Worm (Caenorhabditis elegans) whole organism, L2 larva: ENCODE results near the gene T28F3.9.

Experiments
- F13H6.1 ChIP-seq: sonication (generic microtip); optimal IDR thresholded peaks from 2 replicates; lab custom pipeline; 2016; ENCODE audit warnings: missing genetic modification characterization, missing compliant biosample characterization
- R02D3.7 ChIP-seq: fragments of 150-350 bp; optimal IDR thresholded peaks from 2 replicates; lab custom pipeline; 2014; ENCODE audit warnings: missing biosample characterization, missing genetic modification characterization
- Y55F3AM.14 ChIP-seq: fragments of 200-800 bp; sonication (Bioruptor generic); optimal IDR thresholded peaks from 2 replicates; lab custom pipeline; 2018; ENCODE audit warnings: mild to moderate bottlenecking, missing genetic modification characterization, missing compliant biosample characterization
- ZK546.5 ChIP-seq: sonication (generic microtip); optimal IDR thresholded peaks from 2 replicates; lab custom pipeline; 2017; ENCODE audit warnings: missing biosample characterization, missing genetic modification characterization
- aly-2 ChIP-seq: fragments of 150-350 bp; optimal IDR thresholded peaks from 2 replicates; lab custom pipeline; 2014; ENCODE audit warnings: missing biosample characterization, missing genetic modification characterization
- ama-1 ChIP-seq: fragments of 150-350 bp; optimal IDR thresholded peaks from 2 replicates; lab custom pipeline; 2018; ENCODE audit warnings: inconsistent platforms
- blmp-1 ChIP-seq: sonication (generic microtip); optimal IDR thresholded peaks from 2 replicates; lab custom pipeline; 2017; ENCODE audit warnings: missing genetic modification characterization, mild to moderate bottlenecking, missing compliant biosample characterization, antibody characterized with exemption, moderate library complexity; ENCODE audit not compliant: insufficient read depth
- ceh-82 ChIP-seq: fragments of 150-350 bp; optimal IDR thresholded peaks from 2 replicates; lab custom pipeline; 2014; ENCODE audit warnings: missing biosample characterization, missing genetic modification characterization
- dmd-4 ChIP-seq: sonication (generic microtip); optimal IDR thresholded peaks from 2 replicates; lab custom pipeline; 2017; ENCODE audit warnings: missing biosample characterization, missing genetic modification characterization
- elt-1 ChIP-seq: fragments of 150-350 bp; optimal IDR thresholded peaks from 2 replicates; lab custom pipeline; 2014; ENCODE audit warnings: missing biosample characterization, missing genetic modification characterization
- elt-3 ChIP-seq: sonication (generic microtip); optimal IDR thresholded peaks from 2 replicates; lab custom pipeline; 2017; ENCODE audit warnings: missing biosample characterization, missing genetic modification characterization
- fos-1 ChIP-seq: fragments of 150-350 bp; optimal IDR thresholded peaks from 2 replicates; lab custom pipeline; 2014; ENCODE audit warnings: missing biosample characterization, missing genetic modification characterization
- lin-13 ChIP-seq: fragments of 150-350 bp; optimal IDR thresholded peaks from 2 replicates; lab custom pipeline; 2014; ENCODE audit warnings: missing biosample characterization, missing genetic modification reagents, missing genetic modification characterization
- lin-39 ChIP-seq: fragments of 150-350 bp; optimal IDR thresholded peaks from 2 replicates; lab custom pipeline; 2014; ENCODE audit warnings: missing biosample characterization, missing genetic modification reagents, missing genetic modification characterization
- lsy-2 ChIP-seq, 2 experiments: fragments of 150-350 bp in 1 of 2; sonication (generic microtip) in 1 of 2; optimal IDR thresholded peaks; 2 replicates each; lab custom pipeline; 2014 to 2017; ENCODE audit warnings: missing biosample characterization in 2 of 2, missing genetic modification characterization in 2 of 2
- mab-5 ChIP-seq: fragments of 150-350 bp; optimal IDR thresholded peaks from 2 replicates; lab custom pipeline; 2014; ENCODE audit warnings: missing biosample characterization, missing genetic modification characterization
- mbf-1 ChIP-seq: sonication (generic microtip); optimal IDR thresholded peaks from 2 replicates; lab custom pipeline; 2017; ENCODE audit warnings: missing biosample characterization, missing genetic modification characterization
- nhr-10 ChIP-seq: sonication (generic microtip); optimal IDR thresholded peaks from 2 replicates; lab custom pipeline; 2017; ENCODE audit warnings: missing biosample characterization, missing genetic modification characterization
- nhr-129 ChIP-seq: fragments of 150-350 bp; optimal IDR thresholded peaks from 2 replicates; lab custom pipeline; 2014; ENCODE audit warnings: missing biosample characterization, missing genetic modification characterization
- nhr-21 ChIP-seq: fragments of 150-350 bp; optimal IDR thresholded peaks from 2 replicates; lab custom pipeline; 2014; ENCODE audit warnings: missing biosample characterization, missing genetic modification characterization
- nhr-23 ChIP-seq: fragments of 150-350 bp; optimal IDR thresholded peaks from 2 replicates; lab custom pipeline; 2014; ENCODE audit warnings: missing biosample characterization, missing genetic modification reagents, missing genetic modification characterization
- nhr-237 ChIP-seq: fragments of 150-350 bp; optimal IDR thresholded peaks from 2 replicates; lab custom pipeline; 2014; ENCODE audit warnings: missing biosample characterization, missing genetic modification characterization
- nhr-25 ChIP-seq: fragments of 150-350 bp; sonication (generic microtip); optimal IDR thresholded peaks from 3 replicates; lab custom pipeline; 2014; ENCODE audit warnings: missing biosample characterization, missing genetic modification characterization
- nhr-77 ChIP-seq: fragments of 150-350 bp; optimal IDR thresholded peaks from 2 replicates; lab custom pipeline; 2014; ENCODE audit warnings: missing biosample characterization, missing genetic modification characterization
- peb-1 ChIP-seq: fragments of 150-350 bp; optimal IDR thresholded peaks from 2 replicates; lab custom pipeline; 2014; ENCODE audit warnings: missing biosample characterization, missing genetic modification characterization
- sem-4 ChIP-seq: fragments of 150-350 bp; optimal IDR thresholded peaks from 2 replicates; lab custom pipeline; 2014; ENCODE audit warnings: missing biosample characterization, missing genetic modification reagents, missing genetic modification characterization
- sma-3 ChIP-seq: sonication (generic microtip); optimal IDR thresholded peaks from 2 replicates; lab custom pipeline; 2016; ENCODE audit warnings: missing genetic modification reagents, missing genetic modification characterization, missing compliant biosample characterization
- snpc-4 ChIP-seq: fragments of 150-350 bp; optimal IDR thresholded peaks from 2 replicates; lab custom pipeline; 2014; ENCODE audit warnings: missing biosample characterization, missing genetic modification characterization
- unc-39 ChIP-seq: fragments of 150-350 bp; optimal IDR thresholded peaks from 2 replicates; lab custom pipeline; 2014; ENCODE audit warnings: missing biosample characterization, missing genetic modification characterization
- unc-55 ChIP-seq: fragments of 150-350 bp; sonication (generic microtip); optimal IDR thresholded peaks from 3 replicates; lab custom pipeline; 2014; ENCODE audit warnings: missing biosample characterization, missing genetic modification reagents, missing genetic modification characterization
- unc-62 ChIP-seq: fragments of 150-350 bp; optimal IDR thresholded peaks from 2 replicates; lab custom pipeline; 2014; ENCODE audit warnings: missing biosample characterization, missing genetic modification reagents, missing genetic modification characterization
- zag-1 ChIP-seq: fragments of 150-350 bp; optimal IDR thresholded peaks from 2 replicates; lab custom pipeline; 2014; ENCODE audit warnings: missing biosample characterization, missing genetic modification characterization
- ztf-1 ChIP-seq: fragments of 200-800 bp; sonication (Bioruptor generic); conservative IDR thresholded peaks from 2 replicates; pipeline ENCODE4 v1.3.6; 2022; ENCODE audit warnings: missing genetic modification characterization, missing compliant biosample characterization
- ztf-11 ChIP-seq: sonication (generic microtip); optimal IDR thresholded peaks from 2 replicates; lab custom pipeline; 2017; ENCODE audit warnings: missing biosample characterization, missing genetic modification characterization
- ztf-4 ChIP-seq: fragments of 150-350 bp; optimal IDR thresholded peaks from 2 replicates; lab custom pipeline; 2014; ENCODE audit warnings: missing biosample characterization, missing genetic modification characterization

The T28F3.9 gene

DNA sequence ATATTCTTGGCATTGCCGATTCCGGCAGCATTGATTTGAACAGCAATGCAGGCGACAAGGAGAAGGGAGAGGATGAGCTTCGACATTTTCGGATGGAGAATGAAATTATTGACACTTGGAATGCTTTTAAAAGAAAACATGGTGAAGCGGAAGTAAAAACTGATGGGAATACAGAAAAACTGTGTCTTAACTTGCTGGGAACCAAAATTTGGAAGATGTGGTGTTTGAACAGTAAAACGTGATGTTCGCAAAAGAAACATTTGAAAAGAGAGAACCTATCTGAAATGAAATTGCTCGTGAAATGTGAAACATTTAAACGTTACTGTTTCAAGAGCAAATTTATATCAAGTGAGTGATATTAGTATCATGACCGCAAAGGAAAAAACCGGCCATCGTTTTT lies 43.6 kb upstream of the T28F3.9 start, which contains the start of gene F26D10.13:
Gene F26D10.13, minus strand, starts transcription at position 101 of the 400 bp plus-strand sequence.
- TF ChIP-seq nhr-77 (tag; lab: Kevin White, UChicago) (no peak), mab-5 (tag; lab: Kevin White, UChicago) (no peak), peb-1 (tag; lab: Kevin White, UChicago) (no peak), ztf-1 (GFP tag; lab: Robert Waterston, UW) (no peak)
- TF ChIP-seq, all 48 proteins: peak for 0

DNA sequence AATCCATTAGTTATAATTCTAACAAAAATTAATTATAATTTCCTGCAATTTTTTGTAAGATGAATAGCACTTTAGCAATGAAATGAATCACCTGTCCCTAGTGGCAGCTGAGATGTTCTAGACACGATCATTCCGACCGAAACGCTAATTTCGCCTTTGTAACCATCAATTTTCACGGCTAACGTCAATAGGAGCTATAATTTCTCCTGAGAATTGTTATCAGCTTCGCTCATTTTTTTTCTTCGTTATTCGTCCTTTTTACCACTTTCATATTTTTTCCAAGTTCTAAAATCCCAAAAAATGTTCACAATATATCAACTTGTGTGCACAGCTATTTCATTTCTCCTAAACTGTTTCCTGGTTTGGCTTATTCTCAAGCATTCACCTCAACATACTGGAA lies 43.0 kb upstream of the T28F3.9 start, which contains the start of gene str-187:
Gene str-187, plus strand, starts transcription at position 301 of the 400 bp plus-strand sequence.
- no peak for TF ChIP-seq unc-62 (GFP tag; lab: Kevin White, UChicago)

DNA sequence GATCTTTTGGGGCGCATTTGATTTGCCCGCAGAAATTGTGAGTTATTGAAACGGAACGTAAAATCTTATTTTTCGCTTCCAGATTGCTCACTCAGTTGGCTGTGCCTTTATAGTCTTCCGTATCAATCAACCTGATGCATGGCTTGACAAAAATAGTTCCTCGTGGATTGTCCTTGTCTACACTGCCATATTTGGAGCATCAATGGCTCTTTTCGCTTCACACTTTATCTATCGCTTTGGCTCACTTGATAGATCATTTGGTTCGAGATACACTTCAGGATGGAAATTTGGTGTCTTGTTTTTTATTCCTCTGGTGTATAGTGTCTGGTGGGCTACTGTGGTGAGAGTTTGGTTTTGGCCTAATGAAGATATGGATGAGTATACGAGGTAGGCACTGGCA lies 42.6 kb upstream of the T28F3.9 start:
- TF ChIP-seq unc-62 (GFP tag; lab: Kevin White, UChicago) (no peak), nhr-23 (tag; lab: Kevin White, UChicago) (no peak), dmd-4 (no peak), ztf-4 (no peak), mbf-1 (no peak), lin-39 (tag; lab: Kevin White, UChicago) (no peak), ZK546.5 (no peak), peb-1 (tag; lab: Kevin White, UChicago) (no peak), R02D3.7 (tag; lab: Kevin White, UChicago) (no peak), lin-13 (GFP tag; lab: Kevin White, UChicago) (no peak), nhr-129 (tag; lab: Kevin White, UChicago) (no peak), elt-3 (tag; lab: Kevin White, UChicago) (no peak), elt-1 (tag; lab: Kevin White, UChicago) (no peak), ztf-11 (tag; lab: Kevin White, UChicago) (no peak), sma-3 (GFP tag; lab: Kevin White, UChicago) (no peak), fos-1 (tag; lab: Kevin White, UChicago) (no peak), ceh-82 (tag; lab: Kevin White, UChicago) (no peak), unc-39 (tag; lab: Kevin White, UChicago) (no peak), nhr-237 (tag; lab: Kevin White, UChicago) (no peak)
- TF ChIP-seq, all 48 proteins: peak for 0

DNA sequence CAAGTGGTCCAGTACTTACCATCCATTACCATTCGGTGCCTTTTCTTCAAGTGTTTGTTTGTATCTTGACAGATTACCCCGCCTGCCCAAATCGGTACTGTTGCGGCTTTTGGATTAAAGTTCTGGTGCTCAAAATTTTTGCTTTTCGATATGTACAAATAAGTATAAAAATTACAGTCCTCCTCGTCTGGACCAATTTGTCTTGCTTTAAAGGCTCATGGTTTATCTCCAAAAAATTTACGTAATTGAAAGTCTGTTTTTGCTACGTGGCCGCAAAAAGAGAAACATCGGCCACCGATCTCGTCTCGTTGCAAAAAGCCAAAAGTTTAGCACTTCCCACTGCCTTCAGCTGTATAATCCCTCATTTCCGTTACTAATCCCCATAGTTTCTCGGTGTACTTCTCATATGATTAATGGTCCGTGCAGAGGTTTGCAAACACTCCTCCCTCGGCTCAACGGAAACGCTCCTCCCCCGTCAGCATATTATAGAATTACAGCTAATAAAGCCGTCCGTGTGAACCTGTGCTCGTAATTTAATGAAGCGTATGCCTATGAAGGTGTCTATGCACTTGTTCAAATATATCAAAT lies 40.9 kb upstream of the T28F3.9 start:
- TF ChIP-seq zag-1, result no peak
- no peak for TF ChIP-seq ZK546.5
- TF ChIP-seq mab-5 (tag; lab: Kevin White, UChicago), result peak; percentile 27
- no peak for TF ChIP-seq nhr-10 (tag; lab: Kevin White, UChicago)
- TF ChIP-seq blmp-1 (tag; lab: Kevin White, UChicago), result no peak
- TF ChIP-seq nhr-21 (tag; lab: Kevin White, UChicago), result no peak
- no peak for TF ChIP-seq snpc-4 (tag; lab: Kevin White, UChicago)
- peak; percentile 70 for TF ChIP-seq unc-55 (GFP tag; lab: Kevin White, UChicago)

DNA sequence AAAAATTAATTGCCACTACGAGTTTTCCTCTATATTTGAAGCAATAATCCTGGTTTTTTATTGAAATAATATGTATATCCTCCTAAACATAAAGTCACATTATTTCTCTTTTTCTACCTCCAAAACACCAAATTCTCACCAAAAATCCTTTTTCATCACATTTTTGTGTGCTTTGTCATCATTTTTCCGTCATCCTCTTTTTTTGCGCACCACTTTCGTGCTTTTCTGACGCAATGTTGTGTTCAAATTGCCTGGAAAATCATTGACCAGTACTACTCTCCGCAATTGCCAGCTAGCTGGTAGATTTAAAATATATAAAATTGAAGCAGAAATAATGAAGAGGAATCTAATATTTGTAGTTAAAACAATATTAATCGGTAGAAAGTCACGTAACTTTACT lies 40.2 kb upstream of the T28F3.9 start:
- no peak for TF ChIP-seq Y55F3AM.14
- no peak for TF ChIP-seq F13H6.1
- TF ChIP-seq nhr-77 (tag; lab: Kevin White, UChicago), result no peak
- TF ChIP-seq aly-2 (tag; lab: Kevin White, UChicago), result no peak
- TF ChIP-seq ztf-1 (GFP tag; lab: Robert Waterston, UW), result no peak
- no peak for TF ChIP-seq sem-4 (tag; lab: Kevin White, UChicago)
- no peak for TF ChIP-seq unc-62 (GFP tag; lab: Kevin White, UChicago)
- no peak for TF ChIP-seq lsy-2 (tag; optimal IDR thresholded peaks at IDR 0.05; lab: Kevin White, UChicago)
- TF ChIP-seq dmd-4, result no peak
- no peak for TF ChIP-seq ama-1
- TF ChIP-seq R02D3.7 (tag; lab: Kevin White, UChicago), result no peak
- TF ChIP-seq nhr-25, result no peak
